Fruit fly (Drosophila melanogaster) whole organism, adult: ENCODE data around the gene CG46312.
A peak's percentile ranks its signal among the peaks of the same experiment; 100 is the strongest.

Source experiments
- CG11617 ChIP-seq: fragments of 200-800 bp; sonication (Bioruptor generic); optimal IDR thresholded peaks from 2 replicates; lab custom pipeline; 2017; ENCODE audit warnings: mild to moderate bottlenecking, missing biosample characterization, missing genetic modification reagents, missing genetic modification characterization
- CG12768 ChIP-seq: fragments of 200-800 bp; sonication (Bioruptor generic); optimal IDR thresholded peaks from 2 replicates; lab custom pipeline; 2017; ENCODE audit warnings: missing biosample characterization, missing genetic modification characterization, mild to moderate bottlenecking, moderate library complexity, missing genetic modification reagents
- CG14711 ChIP-seq: fragments of 200-800 bp; sonication (Bioruptor generic); optimal IDR thresholded peaks from 2 replicates; lab custom pipeline; 2018; ENCODE audit warnings: missing biosample characterization, mild to moderate bottlenecking, missing genetic modification characterization, moderate library complexity
- CG1620 ChIP-seq: fragments of 200-800 bp; sonication (Bioruptor generic); optimal IDR thresholded peaks from 2 replicates; lab custom pipeline; 2016; ENCODE audit warnings: missing biosample characterization, missing genetic modification characterization
- CG33017 ChIP-seq: fragments of 200-800 bp; sonication (Bioruptor generic); optimal IDR thresholded peaks from 2 replicates; lab custom pipeline; 2018; ENCODE audit warnings: missing biosample characterization, mild to moderate bottlenecking, missing genetic modification characterization, moderate library complexity
- CG5204 ChIP-seq: fragments of 200-800 bp; sonication (Bioruptor generic); optimal IDR thresholded peaks from 2 replicates; lab custom pipeline; 2016; ENCODE audit warnings: missing biosample characterization, missing genetic modification characterization
- CG7045 ChIP-seq: fragments of 200-800 bp; sonication (Bioruptor generic); optimal IDR thresholded peaks from 2 replicates; lab custom pipeline; 2017; ENCODE audit warnings: missing biosample characterization, mild to moderate bottlenecking, missing genetic modification characterization
- CG7101 ChIP-seq: fragments of 200-800 bp; sonication (Bioruptor generic); optimal IDR thresholded peaks from 2 replicates; lab custom pipeline; 2018; ENCODE audit warnings: missing biosample characterization, mild to moderate bottlenecking, missing genetic modification characterization, moderate library complexity
- Clk ChIP-seq: fragments of 200-800 bp; sonication (Bioruptor generic); optimal IDR thresholded peaks from 2 replicates; lab custom pipeline; 2017; ENCODE audit warnings: missing biosample characterization, missing genetic modification characterization
- Crg-1 ChIP-seq: fragments of 200-800 bp; sonication (Bioruptor generic); optimal IDR thresholded peaks from 2 replicates; lab custom pipeline; 2016; ENCODE audit warnings: missing biosample characterization, missing genetic modification characterization
- Hr96 ChIP-seq: fragments of 200-800 bp; sonication (Bioruptor generic); optimal IDR thresholded peaks from 2 replicates; lab custom pipeline; 2016; ENCODE audit warnings: missing biosample characterization, missing genetic modification characterization
- Mnt ChIP-seq: fragments of 200-800 bp; sonication (Bioruptor generic); optimal IDR thresholded peaks from 2 replicates; lab custom pipeline; 2016; ENCODE audit warnings: missing biosample characterization, mild to moderate bottlenecking, missing genetic modification characterization
- bab1 ChIP-seq: fragments of 200-800 bp; sonication (Bioruptor generic); optimal IDR thresholded peaks from 3 replicates; lab custom pipeline; 2019; ENCODE audit warnings: missing biosample characterization, mild to moderate bottlenecking, missing genetic modification characterization, moderate library complexity
- cic ChIP-seq: fragments of 200-800 bp; sonication (Bioruptor generic); optimal IDR thresholded peaks from 2 replicates; lab custom pipeline; 2017; ENCODE audit warnings: missing biosample characterization, mild to moderate bottlenecking, missing genetic modification characterization, moderate library complexity
- cnc ChIP-seq, 2 experiments: fragments of >200 bp; optimal IDR thresholded peaks; 2 replicates each; lab custom pipeline; 2017
- kay ChIP-seq: fragments of 200-800 bp; sonication (Bioruptor generic); peaks from one replicate; lab custom pipeline; 2016; ENCODE audit warnings: missing biosample characterization, missing genetic modification characterization, borderline replicate concordance
- ovo ChIP-seq: fragments of 200-800 bp; sonication (Bioruptor generic); optimal IDR thresholded peaks from 2 replicates; lab custom pipeline; 2016; ENCODE audit warnings: missing biosample characterization, missing genetic modification characterization
- pad ChIP-seq: fragments of 200-800 bp; sonication (Bioruptor generic); optimal IDR thresholded peaks from 3 replicates; lab custom pipeline; 2017; ENCODE audit warnings: missing biosample characterization, missing genetic modification characterization, mild to moderate bottlenecking, moderate library complexity, missing genetic modification reagents
- tj ChIP-seq: fragments of 200-800 bp; sonication (Bioruptor generic); optimal IDR thresholded peaks from 3 replicates; lab custom pipeline; 2017; ENCODE audit warnings: missing biosample characterization, mild to moderate bottlenecking, missing genetic modification characterization, moderate library complexity
- toe ChIP-seq: fragments of 200-800 bp; sonication (Bioruptor generic); optimal IDR thresholded peaks from 2 replicates; lab custom pipeline; 2016; ENCODE audit warnings: missing biosample characterization, missing genetic modification characterization

Gene CG46312

dm6 chrX:15969577-15969976 lies 22.2 kb downstream of the CG46312 start:
- TF ChIP-seq Hr96 (no peak), CG1620 (GFP tag; lab: Kevin White, UChicago) (no peak), pad (no peak), cnc (optimal IDR thresholded peaks at IDR 0.05; lab: Kevin White, UChicago) (no peak), ovo (GFP tag; lab: Kevin White, UChicago) (no peak), tj (no peak), CG33017 (no peak), Clk (no peak), CG12768 (GFP tag; lab: Kevin White, UChicago) (no peak), cic (GFP tag; lab: Kevin White, UChicago) (no peak), Mnt (GFP tag; lab: Kevin White, UChicago) (no peak)

DNA sequence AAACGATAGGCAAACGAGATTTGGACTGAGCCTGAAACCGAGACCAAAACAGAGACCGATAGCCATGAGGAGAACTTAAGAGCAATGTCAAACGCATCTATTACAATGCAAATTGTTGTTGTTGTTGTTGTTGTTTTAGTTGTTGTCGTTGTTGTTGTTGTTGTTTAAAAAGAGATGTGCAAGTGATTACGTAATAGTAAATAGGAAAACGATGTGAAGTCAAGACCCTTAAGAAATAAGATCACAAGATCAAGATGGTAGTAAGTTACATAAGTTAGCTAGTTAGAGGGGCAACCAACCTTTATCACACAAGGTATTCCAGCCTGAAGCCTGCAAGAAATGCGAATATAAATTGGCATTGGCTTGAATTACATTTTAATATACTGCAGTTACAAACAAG lies 41.7 kb downstream of the CG46312 start:
- TF ChIP-seq Hr96 (no peak), CG11617 (GFP tag; lab: Kevin White, UChicago) (no peak), Mnt (GFP tag; lab: Kevin White, UChicago) (no peak), kay (GFP tag; lab: Kevin White, UChicago) (no peak), Clk (no peak), ovo (GFP tag; lab: Kevin White, UChicago) (no peak), CG14711 (no peak), pad (no peak), tj (no peak), cic (GFP tag; lab: Kevin White, UChicago) (no peak)

dm6 chrX:15944735-15945323 lies 46.9 kb downstream of the CG46312 start, which contains the start of gene Rrp47:
TSS of gene Rrp47 (plus strand) at chrX:15944897.
- TF ChIP-seq Clk (no peak), Mnt (GFP tag; lab: Kevin White, UChicago) (peak; percentile 16), CG7045 (GFP tag; lab: Kevin White, UChicago) (no peak), cnc (optimal IDR thresholded peaks at IDR 0.05; lab: Kevin White, UChicago) (no peak), bab1 (GFP tag; lab: Kevin White, UChicago) (peak; percentile 25), CG5204 (GFP tag; lab: Kevin White, UChicago) (no peak), CG12768 (GFP tag; lab: Kevin White, UChicago) (no peak), Crg-1 (GFP tag; lab: Kevin White, UChicago) (no peak), CG11617 (GFP tag; lab: Kevin White, UChicago) (no peak), CG1620 (GFP tag; lab: Kevin White, UChicago) (no peak), CG14711 (no peak), kay (GFP tag; lab: Kevin White, UChicago) (peak; percentile 26)

- TF ChIP-seq Mnt (GFP tag; lab: Kevin White, UChicago) = no peak
- TF ChIP-seq tj = no peak
- TF ChIP-seq CG7045 (GFP tag; lab: Kevin White, UChicago) = no peak
- TF ChIP-seq cnc (optimal IDR thresholded peaks at IDR 0.05; lab: Kevin White, UChicago) = no peak
- no peak for TF ChIP-seq cic (GFP tag; lab: Kevin White, UChicago)
- TF ChIP-seq bab1 (GFP tag; lab: Kevin White, UChicago) = no peak
- TF ChIP-seq toe = no peak
- no peak for TF ChIP-seq CG1620 (GFP tag; lab: Kevin White, UChicago)
- no peak for TF ChIP-seq CG14711
- no peak for TF ChIP-seq CG5204 (GFP tag; lab: Kevin White, UChicago)
- no peak for TF ChIP-seq ovo (GFP tag; lab: Kevin White, UChicago)
- no peak for TF ChIP-seq CG11617 (GFP tag; lab: Kevin White, UChicago)
- TF ChIP-seq CG12768 (GFP tag; lab: Kevin White, UChicago) = no peak
- TF ChIP-seq pad = no peak
- TF ChIP-seq kay (GFP tag; lab: Kevin White, UChicago) = no peak
Observed at dm6 chrX:15941527-15941926, 50.2 kb downstream of the CG46312 start.

DNA sequence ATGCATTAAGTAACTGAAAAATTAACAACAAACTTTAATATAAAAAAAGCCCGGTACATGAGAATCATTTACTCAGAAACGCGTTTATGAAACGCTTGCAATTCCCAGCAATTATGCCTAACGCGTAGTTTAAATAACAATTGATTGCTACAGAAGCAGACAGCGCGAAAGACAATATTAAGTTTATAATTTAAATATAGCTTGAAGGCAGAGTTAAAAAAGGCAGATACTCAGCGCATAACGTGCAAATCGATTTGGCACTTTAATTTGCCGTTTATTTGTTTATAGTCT lies 50.9 kb downstream of the CG46312 start, which contains the start of gene CG8924:
CG8924 (plus strand) TSS at position 122 of the 291 bp plus-strand sequence.
- no peak for TF ChIP-seq ovo (GFP tag; lab: Kevin White, UChicago)
- TF ChIP-seq CG12768 (GFP tag; lab: Kevin White, UChicago) = no peak
- TF ChIP-seq CG33017 = no peak
- TF ChIP-seq tj = no peak
- TF ChIP-seq cic (GFP tag; lab: Kevin White, UChicago) = no peak
- TF ChIP-seq CG7045 (GFP tag; lab: Kevin White, UChicago) = no peak
- no peak for TF ChIP-seq CG1620 (GFP tag; lab: Kevin White, UChicago)
- no peak for TF ChIP-seq CG5204 (GFP tag; lab: Kevin White, UChicago)
- no peak for TF ChIP-seq Clk
- no peak for TF ChIP-seq Crg-1 (GFP tag; lab: Kevin White, UChicago)
- TF ChIP-seq toe = no peak
- TF ChIP-seq Hr96 = no peak
- no peak for TF ChIP-seq CG11617 (GFP tag; lab: Kevin White, UChicago)
- no peak for TF ChIP-seq cnc (optimal IDR thresholded peaks at IDR 0.05; lab: Kevin White, UChicago)
- TF ChIP-seq Mnt (GFP tag; lab: Kevin White, UChicago) = no peak
- TF ChIP-seq CG14711 = no peak
- TF ChIP-seq bab1 (GFP tag; lab: Kevin White, UChicago) = no peak
- no peak for TF ChIP-seq pad
- no peak for TF ChIP-seq kay (GFP tag; lab: Kevin White, UChicago)
- TF ChIP-seq CG7101 (tag; lab: Kevin White, UChicago) = no peak

- TF ChIP-seq kay (GFP tag; lab: Kevin White, UChicago) (peak; percentile 88), Crg-1 (GFP tag; lab: Kevin White, UChicago) (no peak), bab1 (GFP tag; lab: Kevin White, UChicago) (peak; percentile 56), Hr96 (no peak)
Observed at dm6 chrX:15940105-15940955, 51.4 kb downstream of the CG46312 start, which contains the start of gene Stim. TSS of gene Stim (minus strand) at chrX:15940451.
